Fruit fly (Drosophila melanogaster) whole organism, embryonic: ENCODE data around the gene Rpt5.

Experiments used
- CG10565 ChIP-seq: fragments of 200-800 bp; sonication (Bioruptor generic); optimal IDR thresholded peaks from 3 replicates; lab custom pipeline; 2016; ENCODE audit warnings: missing biosample characterization, mild to moderate bottlenecking, missing genetic modification characterization
- CG11696 ChIP-seq: fragments of 200-800 bp; sonication (Bioruptor generic); IDR thresholded peaks from 2 replicates; pipeline ENCODE4 v1.3.6; 2022; ENCODE audit warnings: missing biosample characterization, missing genetic modification characterization
- CG13287 ChIP-seq: fragments of 200-800 bp; sonication (Bioruptor generic); IDR thresholded peaks from 2 replicates; pipeline ENCODE4 v1.3.6; 2022; ENCODE audit warnings: missing biosample characterization, missing genetic modification characterization; ENCODE audit not compliant: partially characterized antibody
- CG13424 ChIP-seq: fragments of 200-800 bp; sonication (Bioruptor generic); optimal IDR thresholded peaks from 2 replicates; lab custom pipeline; 2019; ENCODE audit warnings: missing biosample characterization, mild to moderate bottlenecking, missing genetic modification characterization, moderate library complexity
- CG15479 ChIP-seq: fragments of 200-800 bp; sonication (Bioruptor generic); optimal IDR thresholded peaks from 3 replicates; lab custom pipeline; 2019; ENCODE audit warnings: missing biosample characterization, mild to moderate bottlenecking, missing genetic modification characterization, moderate library complexity
- CG15514 ChIP-seq: fragments of 200-800 bp; sonication (Bioruptor generic); optimal IDR thresholded peaks from 3 replicates; lab custom pipeline; 2017; ENCODE audit warnings: missing biosample characterization, missing genetic modification characterization, mild to moderate bottlenecking, moderate library complexity, missing genetic modification reagents
- CG17359 ChIP-seq: fragments of 200-800 bp; sonication (Bioruptor generic); optimal IDR thresholded peaks from 3 replicates; lab custom pipeline; 2018; ENCODE audit warnings: missing biosample characterization, mild to moderate bottlenecking, missing genetic modification characterization, moderate library complexity
- CG17802 ChIP-seq: fragments of 200-800 bp; sonication (Bioruptor generic); optimal IDR thresholded peaks from 2 replicates; lab custom pipeline; 2018; ENCODE audit warnings: missing biosample characterization, mild to moderate bottlenecking, missing genetic modification characterization, moderate library complexity
- CG18011 ChIP-seq: fragments of 200-800 bp; sonication (Bioruptor generic); optimal IDR thresholded peaks from 2 replicates; lab custom pipeline; 2017; ENCODE audit warnings: missing biosample characterization, missing genetic modification characterization, mild to moderate bottlenecking, moderate library complexity, missing genotype
- CG2199 ChIP-seq: fragments of 200-800 bp; sonication (Bioruptor generic); IDR thresholded peaks from 3 replicates; pipeline ENCODE4 v1.3.6; 2022; ENCODE audit warnings: missing biosample characterization, missing genetic modification characterization
- CG2889 ChIP-seq: fragments of 200-800 bp; sonication (Bioruptor generic); IDR thresholded peaks from 3 replicates; pipeline ENCODE4 v1.3.6; 2022; ENCODE audit warnings: missing biosample characterization, missing genetic modification characterization
- CG42726 ChIP-seq: fragments of 200-800 bp; sonication (Bioruptor generic); IDR thresholded peaks from 2 replicates; pipeline ENCODE4 v1.3.6; 2022; ENCODE audit warnings: missing biosample characterization, missing genetic modification characterization; ENCODE audit not compliant: partially characterized antibody
- CG8944 ChIP-seq: fragments of 200-800 bp; sonication (Bioruptor generic); optimal IDR thresholded peaks from 3 replicates; lab custom pipeline; 2016; ENCODE audit warnings: missing biosample characterization, missing genetic modification characterization
- D19A ChIP-seq: fragments of 200-800 bp; optimal IDR thresholded peaks from 3 replicates; lab custom pipeline; 2019; ENCODE audit warnings: missing biosample characterization, mild to moderate bottlenecking, missing genetic modification characterization, moderate library complexity
- Deaf1 ChIP-seq: fragments of 200-800 bp; optimal IDR thresholded peaks from 3 replicates; lab custom pipeline; 2019; ENCODE audit warnings: missing biosample characterization, mild to moderate bottlenecking, missing genetic modification characterization, moderate library complexity
- Dfd ChIP-seq, 2 experiments: fragments of >200 bp; optimal IDR thresholded peaks; 2 replicates each; lab custom pipeline; 2017; ENCODE audit warnings: missing biosample characterization in 2 of 2, missing genetic modification characterization in 2 of 2
- Doc2 ChIP-seq: fragments of 200-800 bp; sonication (Bioruptor generic); IDR thresholded peaks from 2 replicates; pipeline ENCODE4 v1.3.6; 2022; ENCODE audit warnings: missing biosample characterization, missing genetic modification characterization
- E2f2 ChIP-seq: fragments of 200-800 bp; sonication (Bioruptor generic); IDR thresholded peaks from 2 replicates; pipeline ENCODE4 v1.3.6; 2022; ENCODE audit warnings: missing biosample characterization, missing genetic modification characterization
- Ets65A ChIP-seq: fragments of 200-800 bp; sonication (Bioruptor generic); peaks from one replicate; lab custom pipeline; 2016; ENCODE audit warnings: missing biosample characterization, missing genetic modification characterization
- Ets97D ChIP-seq: fragments of 200-800 bp; sonication (Bioruptor generic); optimal IDR thresholded peaks from 3 replicates; lab custom pipeline; 2016; ENCODE audit warnings: missing biosample characterization, missing genetic modification characterization
- HLH3B ChIP-seq: fragments of 200-800 bp; sonication (Bioruptor generic); IDR thresholded peaks from 2 replicates; pipeline ENCODE4 v1.3.6; 2022; ENCODE audit warnings: missing biosample characterization, missing genetic modification characterization
- HmgZ ChIP-seq: fragments of 200-800 bp; sonication (Bioruptor generic); optimal IDR thresholded peaks from 2 replicates; lab custom pipeline; 2018; ENCODE audit warnings: missing biosample characterization, mild to moderate bottlenecking, missing genetic modification characterization
- Hr78 ChIP-seq, 2 experiments: fragments of 200-800 bp in 1 of 2; fragments of >200 bp in 1 of 2; sonication (Bioruptor generic) in 1 of 2; optimal IDR thresholded peaks; 2 replicates each; lab custom pipeline; 2017 to 2019; ENCODE audit warnings: missing biosample characterization in 2 of 2, missing genetic modification characterization in 2 of 2, mild to moderate bottlenecking in 1 of 2, moderate library complexity in 1 of 2
- Kr ChIP-seq: fragments of 200-800 bp; sonication (Bioruptor generic); optimal IDR thresholded peaks from 2 replicates; lab custom pipeline; 2017; ENCODE audit warnings: missing biosample characterization, mild to moderate bottlenecking, missing genetic modification characterization
- Med ChIP-seq: fragments of 200-800 bp; sonication (Bioruptor generic); peaks from one replicate; lab custom pipeline; 2016; ENCODE audit warnings: missing biosample characterization, missing genetic modification characterization, mild to moderate bottlenecking, inconsistent platforms, moderate library complexity
- NFAT ChIP-seq: fragments of 200-800 bp; sonication (Bioruptor generic); IDR thresholded peaks from 2 replicates; pipeline ENCODE4 v1.3.6; 2022; ENCODE audit warnings: missing biosample characterization, missing genetic modification characterization
- Pdp1 ChIP-seq, 2 experiments: fragments of 200-800 bp; sonication (Bioruptor generic); optimal IDR thresholded peaks; 3 replicates each; lab custom pipeline; 2016; ENCODE audit warnings: missing biosample characterization in 2 of 2, missing genetic modification characterization in 2 of 2, mild to moderate bottlenecking in 1 of 2, moderate library complexity in 1 of 2
- dan ChIP-seq: fragments of 200-800 bp; sonication (Bioruptor generic); IDR thresholded peaks from 2 replicates; pipeline ENCODE4 v1.3.6; 2022; ENCODE audit warnings: missing biosample characterization, missing genetic modification characterization
- grn ChIP-seq: fragments of 200-800 bp; sonication (Bioruptor generic); optimal IDR thresholded peaks from 3 replicates; lab custom pipeline; 2017; ENCODE audit warnings: missing biosample characterization, missing genetic modification characterization
- maf-S ChIP-seq: fragments of 200-800 bp; sonication (Bioruptor generic); optimal IDR thresholded peaks from 2 replicates; lab custom pipeline; 2016; ENCODE audit warnings: missing biosample characterization, missing genetic modification characterization
- pb ChIP-seq: fragments of 200-800 bp; sonication (Bioruptor generic); optimal IDR thresholded peaks from 3 replicates; lab custom pipeline; 2016; ENCODE audit warnings: missing biosample characterization, missing genetic modification characterization
- psq ChIP-seq: fragments of 200-800 bp; sonication (Bioruptor generic); optimal IDR thresholded peaks from 2 replicates; lab custom pipeline; 2017; ENCODE audit warnings: missing biosample characterization, missing genetic modification characterization
- sens ChIP-seq: fragments of 200-800 bp; sonication (Bioruptor generic); peaks from one replicate; lab custom pipeline; 2016; ENCODE audit warnings: missing biosample characterization, missing genetic modification characterization
- slou ChIP-seq: fragments of 200-800 bp; sonication (Bioruptor generic); optimal IDR thresholded peaks from 3 replicates; lab custom pipeline; 2016; ENCODE audit warnings: missing biosample characterization, missing genetic modification characterization
- sna ChIP-seq: fragments of 200-800 bp; sonication (Bioruptor generic); IDR thresholded peaks from 2 replicates; pipeline ENCODE4 v1.3.6; 2022; ENCODE audit warnings: missing biosample characterization, missing genetic modification characterization; ENCODE audit not compliant: partially characterized antibody
- tgo ChIP-seq: fragments of 200-800 bp; sonication (Bioruptor generic); IDR thresholded peaks from 3 replicates; pipeline ENCODE4 v1.3.6; 2022; ENCODE audit warnings: missing biosample characterization, missing genetic modification characterization
- trem ChIP-seq: fragments of 200-800 bp; optimal IDR thresholded peaks from 3 replicates; lab custom pipeline; 2019; ENCODE audit warnings: missing biosample characterization, mild to moderate bottlenecking, missing genetic modification characterization, moderate library complexity
- z ChIP-seq: fragments of 200-800 bp; sonication (Bioruptor generic); IDR thresholded peaks from 3 replicates; pipeline ENCODE4 v1.3.6; 2022; ENCODE audit warnings: missing biosample characterization, missing genetic modification characterization
- zen2 ChIP-seq: fragments of 200-800 bp; sonication (Bioruptor generic); IDR thresholded peaks from 3 replicates; pipeline ENCODE4 v1.3.6; 2022; ENCODE audit warnings: missing biosample characterization, missing genetic modification characterization; ENCODE audit not compliant: partially characterized antibody

Rpt5 gene

dm6 chr3R:23752728-23753127, at the start of gene Rpt5, which contains the start of gene RanBP3 (continued):
- TF ChIP-seq psq (no peak), slou (GFP tag; lab: Kevin White, UChicago) (no peak), CG15514 (GFP tag; lab: Kevin White, UChicago) (peak; percentile 71), trem (peak; percentile 34), CG8944 (GFP tag; lab: Kevin White, UChicago) (peak; percentile 26), sna (GFP tag; lab: Robert Waterston, UW) (peak; percentile 68), dan (GFP tag; lab: Robert Waterston, UW) (no peak), CG10565 (GFP tag; lab: Kevin White, UChicago) (no peak), Ets97D (GFP tag; lab: Kevin White, UChicago) (peak; percentile 72), NFAT (GFP tag; lab: Robert Waterston, UW) (peak; percentile 63; the same call in 1 of the 2 replicates), Kr (GFP tag; lab: Kevin White, UChicago) (no peak), pb (GFP tag; lab: Kevin White, UChicago) (peak; percentile 36), CG11696 (GFP tag; lab: Robert Waterston, UW) (no peak), CG2889 (GFP tag; lab: Robert Waterston, UW) (no peak), Deaf1 (tag; lab: Kevin White, UChicago) (no peak), CG18011 (GFP tag; lab: Kevin White, UChicago) (peak; percentile 62), CG42726 (peak; percentile 79; the same call in 1 of the 2 replicates), Dfd (GFP tag; optimal IDR thresholded peaks at IDR 0.05; lab: Kevin White, UChicago) (no peak), CG13287 (peak; percentile 88), E2f2 (GFP tag; lab: Robert Waterston, UW) (peak; percentile 57), HLH3B (GFP tag; lab: Robert Waterston, UW) (no peak), CG13424 (peak; percentile 10)

- TF ChIP-seq z, result peak; percentile 89
- TF ChIP-seq zen2, result 0 out of 3 replicates have a peak, but pooled peaks have one; percentile 12
- TF ChIP-seq Pdp1 (GFP tag; optimal IDR thresholded peaks at IDR 0.05; lab: Kevin White, UChicago), result peak in 1 of 2 experiments; percentile 84
- TF ChIP-seq tgo (GFP tag; lab: Robert Waterston, UW), result no peak
- TF ChIP-seq D19A (tag; lab: Kevin White, UChicago), result peak; percentile 38
- TF ChIP-seq Hr78 (GFP tag; optimal IDR thresholded peaks at IDR 0.05; lab: Kevin White, UChicago), result peak in 1 of 2 experiments; percentile 68
- TF ChIP-seq Ets65A (GFP tag; lab: Kevin White, UChicago), result peak; percentile 68
- TF ChIP-seq grn (GFP tag; lab: Kevin White, UChicago), result peak; percentile 63
- peak; percentile 63 for TF ChIP-seq Med (GFP tag; lab: Kevin White, UChicago)
- peak; percentile 49 for TF ChIP-seq CG15479 (GFP tag; lab: Kevin White, UChicago)
- TF ChIP-seq maf-S (GFP tag; lab: Kevin White, UChicago), result no peak
- TF ChIP-seq HmgZ, result no peak
- peak; percentile 75 for TF ChIP-seq CG17802 (tag; lab: Kevin White, UChicago)
- TF ChIP-seq Doc2 (GFP tag; lab: Robert Waterston, UW), result no peak
- 0 out of 3 replicates have a peak, but pooled peaks have one; percentile 61 for TF ChIP-seq CG2199
- TF ChIP-seq sens, result peak; percentile 81
- TF ChIP-seq CG17359, result peak; percentile 3
These were observed 48.2 kb upstream of the Rpt5 start, which contains the start of gene Gba1b for dm6 chr3R:23704383-23705033. TSS of gene Gba1b (plus strand) at chr3R:23704804.
